Worm (Caenorhabditis elegans): ENCODE results near the gene C29F9.12.

C29F9.12 gene

DNA sequence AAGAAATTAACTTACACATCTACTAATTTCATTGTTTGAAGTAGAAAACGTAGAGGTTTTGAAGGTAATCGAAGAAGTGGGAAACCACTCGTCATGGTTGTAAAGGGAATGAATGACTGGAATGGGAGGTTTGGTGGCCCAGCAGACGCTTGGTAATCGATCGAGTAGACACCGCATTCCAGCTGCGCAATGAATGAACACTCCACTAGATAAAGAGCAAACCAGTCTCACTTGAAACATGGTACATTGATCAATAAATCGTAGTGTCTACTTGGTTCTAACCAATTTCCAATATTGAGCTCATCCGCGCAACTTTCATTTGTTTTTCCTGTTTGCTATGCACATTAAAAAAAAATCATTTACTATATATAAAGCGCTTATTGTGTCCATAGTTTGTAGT is 24.5 kb upstream of the C29F9.12 start, which contains the start of gene fbxb-84:
TSS of gene fbxb-84 (minus strand) at position 101 of the 400 bp plus-strand sequence.
- TF ChIP-seq ama-1 (optimal IDR thresholded peaks at IDR 0.05) (no peak), odd-2 (tag; optimal IDR thresholded peaks at IDR 0.05) (no peak), sdc-2 (tag; optimal IDR thresholded peaks at IDR 0.05) (no peak), K09A11.1 (tag; optimal IDR thresholded peaks at IDR 0.05; ENCODE audit: insufficient read depth) (no peak), ref-2 (tag; optimal IDR thresholded peaks at IDR 0.05) (no peak), ceh-34 (tag; optimal IDR thresholded peaks at IDR 0.05) (no peak), ceh-30 (tag; optimal IDR thresholded peaks at IDR 0.05) (no peak)

DNA sequence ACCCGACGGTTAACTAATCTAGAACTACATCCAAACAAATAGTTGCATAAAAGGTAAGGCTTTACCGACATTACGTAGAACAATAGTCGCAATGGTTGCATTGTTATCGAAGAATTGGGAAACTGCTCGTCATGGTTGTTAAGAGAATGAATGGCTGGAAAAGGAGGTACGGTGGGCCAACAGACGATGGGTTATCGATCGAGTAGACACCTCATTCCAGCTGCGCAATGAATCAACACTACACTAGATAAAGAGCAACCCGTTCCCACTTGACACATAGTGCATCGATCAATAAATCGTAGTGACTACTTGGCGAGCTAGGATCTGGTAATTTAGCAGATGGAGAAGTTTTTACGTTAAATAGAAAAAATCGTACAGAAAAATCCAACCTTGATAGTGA is 23.2 kb upstream of the C29F9.12 start, which contains the start of the genes T17A3.12 and fbxb-83:
TSS of gene T17A3.12 (minus strand) at position 101 of the 400 bp plus-strand sequence.
TSS of gene fbxb-83 (minus strand) at position 134 of the 400 bp plus-strand sequence.
- TF ChIP-seq T23F11.4 (GFP tag; optimal IDR thresholded peaks at IDR 0.05) (no peak), elt-2 (tag; optimal IDR thresholded peaks at IDR 0.05) (no peak), ceh-9 (tag; optimal IDR thresholded peaks at IDR 0.05) (no peak), mec-3 (tag; optimal IDR thresholded peaks at IDR 0.05; ENCODE audit: borderline replicate concordance) (no peak), gmeb-2 (tag; optimal IDR thresholded peaks at IDR 0.05) (no peak)

DNA sequence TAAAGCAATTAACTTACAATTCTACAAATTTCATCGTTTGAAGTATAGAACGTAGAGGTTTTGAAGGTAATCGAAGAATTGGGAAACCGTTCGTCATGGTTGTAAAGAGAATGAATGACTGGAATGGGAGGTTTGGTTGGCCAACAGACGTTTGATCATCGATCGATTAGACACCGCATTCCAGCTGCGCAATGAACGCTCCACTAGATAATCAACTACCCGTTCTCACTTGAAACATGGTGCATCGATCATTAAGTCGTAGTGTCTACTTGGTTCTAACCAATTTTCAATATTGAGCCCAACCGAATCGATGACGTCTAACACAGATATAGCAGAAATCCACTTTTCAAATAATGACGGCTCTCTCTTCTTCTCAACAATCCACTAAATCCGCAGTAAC is 21.3 kb upstream of the C29F9.12 start, which contains the start of gene fbxb-82:
TSS of gene fbxb-82 (minus strand) at position 101 of the 400 bp plus-strand sequence.
- TF ChIP-seq ztf-16 (tag; optimal IDR thresholded peaks at IDR 0.05) (no peak), ceh-22 (tag; optimal IDR thresholded peaks at IDR 0.05) (no peak), pros-1 (tag; optimal IDR thresholded peaks at IDR 0.05) (no peak), mec-3 (tag; optimal IDR thresholded peaks at IDR 0.05; ENCODE audit: borderline replicate concordance) (no peak)

DNA sequence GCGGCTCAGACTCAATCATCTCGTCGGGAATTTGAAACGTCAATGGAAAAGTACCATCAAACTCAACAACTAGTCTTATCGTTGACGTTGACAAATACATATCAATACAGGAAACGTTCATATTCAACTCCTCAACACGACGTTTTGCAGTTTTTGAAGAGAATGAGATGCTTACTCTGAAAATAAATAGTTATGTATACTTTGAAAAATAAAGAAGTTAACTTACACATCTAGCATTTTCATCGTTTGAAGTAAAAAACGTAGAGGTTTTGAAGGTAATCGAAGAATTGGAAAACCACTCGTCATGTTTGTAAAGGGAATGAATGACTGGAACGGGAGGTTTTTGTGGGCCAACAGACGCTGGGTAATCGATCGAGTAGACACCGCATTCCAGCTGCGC is 19.1 kb upstream of the C29F9.12 start, which contains the start of gene fbxb-81:
TSS of gene fbxb-81 (minus strand) at position 314 of the 400 bp plus-strand sequence.
- TF ChIP-seq nhr-11 (tag; optimal IDR thresholded peaks at IDR 0.05), result no peak
- no peak for TF ChIP-seq ztf-16 (tag; optimal IDR thresholded peaks at IDR 0.05)
- TF ChIP-seq sox-2 (GFP tag; IDR thresholded peaks at IDR 0.05), result no peak
- no peak for TF ChIP-seq ceh-9 (tag; optimal IDR thresholded peaks at IDR 0.05)

DNA sequence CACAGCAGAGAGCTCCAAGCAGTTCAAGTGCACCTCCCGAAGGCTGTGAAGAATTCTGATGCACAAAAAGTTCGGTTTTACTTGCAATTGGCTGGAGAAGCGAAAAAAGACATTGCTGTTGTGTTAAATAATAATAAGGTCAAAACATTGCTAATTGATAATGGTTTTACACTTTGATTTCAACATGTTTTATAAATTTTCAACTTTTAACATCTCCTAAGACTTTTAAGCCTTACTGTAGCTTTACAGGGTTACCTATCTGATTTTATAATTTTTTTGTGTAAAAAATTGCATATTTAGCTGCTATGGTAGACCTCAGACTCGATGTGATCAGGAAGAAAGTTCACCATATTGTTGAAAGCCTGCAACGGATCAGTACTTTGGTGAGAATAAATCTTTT is 12.4 kb upstream of the C29F9.12 start, which contains the start of gene pals-25:
TSS of gene pals-25 (plus strand) at position 301 of the 400 bp plus-strand sequence.
- TF ChIP-seq Y22D7AL.16 (tag; optimal IDR thresholded peaks at IDR 0.05) (no peak), ceh-6 (GFP tag; optimal IDR thresholded peaks at IDR 0.05) (no peak), che-1 (tag; optimal IDR thresholded peaks at IDR 0.05) (no peak), hlh-6 (tag; optimal IDR thresholded peaks at IDR 0.05) (no peak), pros-1 (tag; optimal IDR thresholded peaks at IDR 0.05) (no peak), C38D4.7 (GFP tag; optimal IDR thresholded peaks at IDR 0.05) (no peak), ceh-24 (tag; optimal IDR thresholded peaks at IDR 0.05) (no peak), zip-5 (tag; optimal IDR thresholded peaks at IDR 0.05) (no peak), madf-2 (tag; optimal IDR thresholded peaks at IDR 0.05) (no peak), nhr-232 (tag; optimal IDR thresholded peaks at IDR 0.05) (no peak)

DNA sequence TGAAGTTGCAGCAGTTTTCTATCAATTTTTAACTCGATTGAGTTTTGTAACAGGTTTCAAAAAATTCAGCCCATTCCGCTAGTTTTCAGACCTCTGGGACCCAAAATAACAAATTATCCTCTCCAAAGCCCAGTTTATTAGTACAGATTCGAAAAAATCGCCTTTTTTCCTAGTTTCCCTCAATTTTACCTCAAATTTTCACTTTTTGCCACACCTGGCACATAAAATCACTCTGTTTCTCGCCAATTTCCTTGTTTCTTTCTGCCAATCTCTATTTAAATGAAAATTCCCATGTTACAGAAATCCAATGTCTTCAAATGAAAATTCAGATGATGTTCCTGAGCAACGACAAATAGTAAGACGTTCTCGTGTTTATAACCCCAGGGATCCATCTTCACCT is 10.3 kb upstream of the C29F9.12 start, which contains the start of gene pals-22:
TSS of gene pals-22 (plus strand) at position 301 of the 400 bp plus-strand sequence.
- TF ChIP-seq elt-2 (tag; optimal IDR thresholded peaks at IDR 0.05) (no peak), dmd-4 (tag; optimal IDR thresholded peaks at IDR 0.05; ENCODE audit: borderline replicate concordance) (no peak), ceh-2 (tag; optimal IDR thresholded peaks at IDR 0.05) (no peak), hlh-15 (tag; optimal IDR thresholded peaks at IDR 0.05) (no peak), pag-3 (tag; optimal IDR thresholded peaks at IDR 0.05; ENCODE audit: borderline replicate concordance) (no peak), fkh-6 (tag; optimal IDR thresholded peaks at IDR 0.05) (no peak), sdc-2 (tag; optimal IDR thresholded peaks at IDR 0.05) (no peak), tbx-7 (tag; optimal IDR thresholded peaks at IDR 0.05) (no peak), ama-1 (optimal IDR thresholded peaks at IDR 0.05) (no peak), K02D7.2 (tag; optimal IDR thresholded peaks at IDR 0.05) (no peak), eyg-1 (tag; optimal IDR thresholded peaks at IDR 0.05) (no peak)
